Fruit fly (Drosophila melanogaster) whole organism, embryonic: ENCODE data around the gene Cpr92A.

Experiments used
- Asciz ChIP-seq: fragments of 200-800 bp; sonication (Bioruptor generic); optimal IDR thresholded peaks from 2 replicates; lab custom pipeline; 2017; ENCODE audit warnings: missing biosample characterization, mild to moderate bottlenecking, missing genetic modification characterization, missing genetic modification reagents
- CG10366 ChIP-seq: fragments of 200-800 bp; sonication (Bioruptor generic); IDR thresholded peaks from 2 replicates; pipeline ENCODE4 v1.3.6; 2022; ENCODE audit warnings: missing biosample characterization, missing genetic modification characterization
- CG10543 ChIP-seq: fragments of 200-800 bp; sonication (Bioruptor generic); optimal IDR thresholded peaks from 3 replicates; lab custom pipeline; 2017; ENCODE audit warnings: missing biosample characterization, mild to moderate bottlenecking, missing genetic modification characterization, moderate library complexity
- CG11696 ChIP-seq: fragments of 200-800 bp; sonication (Bioruptor generic); IDR thresholded peaks from 2 replicates; pipeline ENCODE4 v1.3.6; 2022; ENCODE audit warnings: missing biosample characterization, missing genetic modification characterization
- CG12155 ChIP-seq: fragments of 200-800 bp; sonication (Bioruptor generic); optimal IDR thresholded peaks from 3 replicates; lab custom pipeline; 2016; ENCODE audit warnings: missing biosample characterization, missing genetic modification characterization
- CG12769 ChIP-seq: fragments of 200-800 bp; sonication (Bioruptor generic); optimal IDR thresholded peaks from 2 replicates; lab custom pipeline; 2019; ENCODE audit warnings: missing biosample characterization, mild to moderate bottlenecking, missing genetic modification characterization, moderate library complexity
- CG13296 ChIP-seq: fragments of 200-800 bp; sonication (Bioruptor generic); optimal IDR thresholded peaks from 3 replicates; lab custom pipeline; 2018; ENCODE audit warnings: missing biosample characterization, mild to moderate bottlenecking, missing genetic modification characterization
- CG13424 ChIP-seq: fragments of 200-800 bp; sonication (Bioruptor generic); optimal IDR thresholded peaks from 2 replicates; lab custom pipeline; 2019; ENCODE audit warnings: missing biosample characterization, mild to moderate bottlenecking, missing genetic modification characterization, moderate library complexity
- CG14014 ChIP-seq: fragments of 200-800 bp; sonication (Bioruptor generic); IDR thresholded peaks from 2 replicates; pipeline ENCODE4 v1.3.6; 2022; ENCODE audit warnings: missing biosample characterization, missing genetic modification characterization
- CG14441 ChIP-seq: fragments of 200-800 bp; sonication (Bioruptor generic); IDR thresholded peaks from 2 replicates; pipeline ENCODE4 v1.3.6; 2022; ENCODE audit warnings: missing biosample characterization, missing genetic modification characterization
- CG17385 ChIP-seq: fragments of 200-800 bp; sonication (Bioruptor generic); optimal IDR thresholded peaks from 3 replicates; lab custom pipeline; 2018; ENCODE audit warnings: missing biosample characterization, mild to moderate bottlenecking, missing genetic modification characterization
- CG2116 ChIP-seq: fragments of 200-800 bp; sonication (Bioruptor generic); optimal IDR thresholded peaks from 3 replicates; lab custom pipeline; 2018; ENCODE audit warnings: missing biosample characterization, mild to moderate bottlenecking, missing genetic modification characterization
- CG6813 ChIP-seq: fragments of 200-800 bp; sonication (Bioruptor generic); optimal IDR thresholded peaks from 2 replicates; lab custom pipeline; 2017; ENCODE audit warnings: missing biosample characterization, missing genetic modification characterization, mild to moderate bottlenecking, moderate library complexity, missing genetic modification reagents
- Doc2 ChIP-seq: fragments of 200-800 bp; sonication (Bioruptor generic); IDR thresholded peaks from 2 replicates; pipeline ENCODE4 v1.3.6; 2022; ENCODE audit warnings: missing biosample characterization, missing genetic modification characterization
- Dp ChIP-seq: fragments of 200-800 bp; sonication (Bioruptor generic); optimal IDR thresholded peaks from 2 replicates; lab custom pipeline; 2018; ENCODE audit warnings: missing biosample characterization, mild to moderate bottlenecking, missing genetic modification characterization, moderate library complexity
- Dref ChIP-seq: fragments of 200-800 bp; sonication (Bioruptor generic); IDR thresholded peaks from 2 replicates; pipeline ENCODE4 v1.3.6; 2022; ENCODE audit warnings: missing biosample characterization, missing genetic modification characterization
- E2f2 ChIP-seq: fragments of 200-800 bp; sonication (Bioruptor generic); IDR thresholded peaks from 2 replicates; pipeline ENCODE4 v1.3.6; 2022; ENCODE audit warnings: missing biosample characterization, missing genetic modification characterization
- Gsc ChIP-seq: fragments of 200-800 bp; sonication (Bioruptor generic); IDR thresholded peaks from 2 replicates; pipeline ENCODE4 v1.3.6; 2022; ENCODE audit warnings: missing biosample characterization, missing genetic modification characterization
- HmgZ ChIP-seq: fragments of 200-800 bp; sonication (Bioruptor generic); optimal IDR thresholded peaks from 2 replicates; lab custom pipeline; 2018; ENCODE audit warnings: missing biosample characterization, mild to moderate bottlenecking, missing genetic modification characterization
- Hsf ChIP-seq: fragments of 200-800 bp; sonication (Bioruptor generic); optimal IDR thresholded peaks from 3 replicates; lab custom pipeline; 2016; ENCODE audit warnings: missing biosample characterization, missing genetic modification characterization
- Lhr ChIP-seq: fragments of 200-800 bp; sonication (Bioruptor generic); optimal IDR thresholded peaks from 3 replicates; lab custom pipeline; 2017; ENCODE audit warnings: mild to moderate bottlenecking, missing biosample characterization, missing genetic modification reagents, missing genetic modification characterization
- Lpt ChIP-seq: fragments of >200 bp; optimal IDR thresholded peaks from 2 replicates; lab custom pipeline; 2018; ENCODE audit warnings: missing biosample characterization, missing genetic modification characterization
- Opbp ChIP-seq: fragments of 200-800 bp; sonication (Bioruptor generic); IDR thresholded peaks from 3 replicates; pipeline ENCODE4 v1.3.6; 2022; ENCODE audit warnings: missing biosample characterization, missing genetic modification characterization; ENCODE audit not compliant: partially characterized antibody
- Pdp1 ChIP-seq, 2 experiments: fragments of 200-800 bp; sonication (Bioruptor generic); optimal IDR thresholded peaks; 3 replicates each; lab custom pipeline; 2016; ENCODE audit warnings: missing biosample characterization in 2 of 2, missing genetic modification characterization in 2 of 2, mild to moderate bottlenecking in 1 of 2, moderate library complexity in 1 of 2
- Sin3A ChIP-seq: fragments of >200 bp; optimal IDR thresholded peaks from 2 replicates; lab custom pipeline; 2018
- Six4 ChIP-seq: fragments of 200-800 bp; sonication (Bioruptor generic); optimal IDR thresholded peaks from 2 replicates; lab custom pipeline; 2016; ENCODE audit warnings: missing biosample characterization, missing genetic modification characterization
- Sry-β ChIP-seq: fragments of 200-800 bp; sonication (Bioruptor generic); optimal IDR thresholded peaks from 2 replicates; lab custom pipeline; 2018; ENCODE audit warnings: missing biosample characterization, mild to moderate bottlenecking, missing genetic modification characterization, moderate library complexity
- YL-1 ChIP-seq: fragments of 200-800 bp; sonication (Bioruptor generic); optimal IDR thresholded peaks from 3 replicates; lab custom pipeline; 2017; ENCODE audit warnings: missing biosample characterization, mild to moderate bottlenecking, missing genetic modification characterization
- ash1 ChIP-seq: fragments of 200-800 bp; sonication (Bioruptor generic); optimal IDR thresholded peaks from 2 replicates; lab custom pipeline; 2018; ENCODE audit warnings: missing biosample characterization, mild to moderate bottlenecking, missing genetic modification characterization
- cg ChIP-seq: fragments of 200-800 bp; sonication (Bioruptor generic); optimal IDR thresholded peaks from 3 replicates; lab custom pipeline; 2019; ENCODE audit warnings: missing biosample characterization, mild to moderate bottlenecking, missing genetic modification characterization, moderate library complexity
- ci ChIP-seq: fragments of 200-800 bp; sonication (Bioruptor generic); IDR thresholded peaks from 3 replicates; pipeline ENCODE4 v1.3.6; 2022; ENCODE audit warnings: missing biosample characterization, missing genetic modification characterization
- croc ChIP-seq: fragments of 200-800 bp; sonication (Bioruptor generic); conservative IDR thresholded peaks from 3 replicates; pipeline ENCODE4 v1.3.6; 2022; ENCODE audit warnings: missing biosample characterization, missing genetic modification characterization
- crol ChIP-seq: fragments of 200-800 bp; sonication (Bioruptor generic); IDR thresholded peaks from 2 replicates; pipeline ENCODE4 v1.3.6; 2022; ENCODE audit warnings: missing biosample characterization, missing genetic modification characterization
- crp ChIP-seq, 2 experiments: fragments of 200-800 bp; sonication (Bioruptor generic); optimal IDR thresholded peaks; 2 replicates in 1 of 2; 3 replicates in 1 of 2; lab custom pipeline; 2017; ENCODE audit warnings: missing biosample characterization in 2 of 2, missing genetic modification characterization in 2 of 2, mild to moderate bottlenecking in 1 of 2, moderate library complexity in 1 of 2
- disco-r ChIP-seq: fragments of 200-800 bp; sonication (Bioruptor generic); optimal IDR thresholded peaks from 2 replicates; lab custom pipeline; 2016; ENCODE audit warnings: missing biosample characterization, missing genetic modification characterization
- dmrt11E ChIP-seq: fragments of 200-800 bp; sonication (Bioruptor generic); optimal IDR thresholded peaks from 3 replicates; lab custom pipeline; 2018; ENCODE audit warnings: missing biosample characterization, mild to moderate bottlenecking, missing genetic modification characterization, moderate library complexity
- grau ChIP-seq: fragments of 200-800 bp; optimal IDR thresholded peaks from 3 replicates; lab custom pipeline; 2019; ENCODE audit warnings: missing biosample characterization, mild to moderate bottlenecking, missing genetic modification characterization, moderate library complexity
- inv ChIP-seq: fragments of 200-800 bp; sonication (Bioruptor generic); IDR thresholded peaks from 2 replicates; pipeline ENCODE4 v1.3.6; 2022; ENCODE audit warnings: missing biosample characterization, missing genetic modification characterization; ENCODE audit not compliant: partially characterized antibody
- kah ChIP-seq: fragments of 200-800 bp; sonication (Bioruptor generic); optimal IDR thresholded peaks from 2 replicates; lab custom pipeline; 2018; ENCODE audit warnings: missing biosample characterization, mild to moderate bottlenecking, missing genetic modification characterization
- mam ChIP-seq: fragments of 200-800 bp; sonication (Bioruptor generic); optimal IDR thresholded peaks from 3 replicates; lab custom pipeline; 2016; ENCODE audit warnings: missing biosample characterization, missing genetic modification characterization
- pb ChIP-seq: fragments of 200-800 bp; sonication (Bioruptor generic); optimal IDR thresholded peaks from 3 replicates; lab custom pipeline; 2016; ENCODE audit warnings: missing biosample characterization, missing genetic modification characterization
- rib ChIP-seq: fragments of 200-800 bp; sonication (Bioruptor generic); IDR thresholded peaks from 2 replicates; pipeline ENCODE4 v1.3.6; 2022; ENCODE audit warnings: missing biosample characterization, missing genetic modification characterization
- seq ChIP-seq: fragments of 200-800 bp; sonication (Bioruptor generic); IDR thresholded peaks from 2 replicates; pipeline ENCODE4 v1.3.6; 2022; ENCODE audit warnings: missing biosample characterization, missing genetic modification characterization
- sug ChIP-seq: fragments of 200-800 bp; optimal IDR thresholded peaks from 2 replicates; lab custom pipeline; 2019; ENCODE audit warnings: missing biosample characterization, mild to moderate bottlenecking, missing genetic modification characterization, moderate library complexity
- tio ChIP-seq: fragments of 200-800 bp; sonication (Bioruptor generic); optimal IDR thresholded peaks from 2 replicates; lab custom pipeline; 2017; ENCODE audit warnings: missing biosample characterization, missing genetic modification characterization, inconsistent platforms
- ttk ChIP-seq: fragments of 200-800 bp; sonication (Bioruptor generic); IDR thresholded peaks from 2 replicates; pipeline ENCODE4 v2.1.2; 2022; ENCODE audit warnings: missing biosample characterization, missing genetic modification characterization
- vfl ChIP-seq: fragments of 200-800 bp; sonication (Bioruptor generic); optimal IDR thresholded peaks from 2 replicates; lab custom pipeline; 2016; ENCODE audit warnings: missing biosample characterization, missing genetic modification characterization

Gene Cpr92A

DNA sequence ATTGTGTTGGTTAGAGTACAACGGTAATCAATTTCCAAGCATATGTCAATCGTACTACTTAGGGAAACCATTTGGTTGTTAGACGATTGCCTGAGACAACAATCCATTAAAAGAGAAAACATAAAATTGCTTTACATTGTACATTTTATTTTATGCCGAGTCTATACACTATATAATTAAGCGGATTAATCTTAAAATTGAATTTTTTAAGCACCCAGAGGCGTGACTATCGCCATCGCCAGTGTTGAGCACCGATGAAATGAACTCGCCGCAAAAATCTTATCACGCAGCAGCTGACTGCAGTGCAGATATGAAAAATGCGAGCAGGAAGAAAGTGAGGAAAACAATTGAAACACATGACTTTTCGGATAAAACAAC is 44.1 kb upstream of the Cpr92A start (continued):
- TF ChIP-seq Gsc (GFP tag; lab: Robert Waterston, UW) (no peak), disco-r (GFP tag; lab: Kevin White, UChicago) (no peak), ttk (GFP tag; lab: Robert Waterston, UW) (no peak), crp (GFP tag; optimal IDR thresholded peaks at IDR 0.05; lab: Kevin White, UChicago) (peak; percentile 19 to 79), CG14441 (GFP tag; lab: Robert Waterston, UW) (no peak), Sry-β (GFP tag; lab: Kevin White, UChicago) (no peak), CG13424 (tag; lab: Kevin White, UChicago) (no peak), CG10543 (GFP tag; lab: Kevin White, UChicago) (no peak), dmrt11E (tag; lab: Kevin White, UChicago) (no peak), vfl (no peak), ash1 (GFP tag; lab: Kevin White, UChicago) (no peak), Lhr (GFP tag; lab: Kevin White, UChicago) (peak; percentile 1), tio (GFP tag; lab: Kevin White, UChicago) (no peak), Pdp1 (GFP tag; optimal IDR thresholded peaks at IDR 0.05; lab: Kevin White, UChicago) (peak in 1 of 2 experiments; percentile 7), kah (no peak), sug (tag; lab: Kevin White, UChicago) (no peak), CG14014 (GFP tag; lab: Robert Waterston, UW) (0 out of 2 replicates have a peak, but pooled peaks have one; percentile 21), Doc2 (GFP tag; lab: Robert Waterston, UW) (no peak)

DNA sequence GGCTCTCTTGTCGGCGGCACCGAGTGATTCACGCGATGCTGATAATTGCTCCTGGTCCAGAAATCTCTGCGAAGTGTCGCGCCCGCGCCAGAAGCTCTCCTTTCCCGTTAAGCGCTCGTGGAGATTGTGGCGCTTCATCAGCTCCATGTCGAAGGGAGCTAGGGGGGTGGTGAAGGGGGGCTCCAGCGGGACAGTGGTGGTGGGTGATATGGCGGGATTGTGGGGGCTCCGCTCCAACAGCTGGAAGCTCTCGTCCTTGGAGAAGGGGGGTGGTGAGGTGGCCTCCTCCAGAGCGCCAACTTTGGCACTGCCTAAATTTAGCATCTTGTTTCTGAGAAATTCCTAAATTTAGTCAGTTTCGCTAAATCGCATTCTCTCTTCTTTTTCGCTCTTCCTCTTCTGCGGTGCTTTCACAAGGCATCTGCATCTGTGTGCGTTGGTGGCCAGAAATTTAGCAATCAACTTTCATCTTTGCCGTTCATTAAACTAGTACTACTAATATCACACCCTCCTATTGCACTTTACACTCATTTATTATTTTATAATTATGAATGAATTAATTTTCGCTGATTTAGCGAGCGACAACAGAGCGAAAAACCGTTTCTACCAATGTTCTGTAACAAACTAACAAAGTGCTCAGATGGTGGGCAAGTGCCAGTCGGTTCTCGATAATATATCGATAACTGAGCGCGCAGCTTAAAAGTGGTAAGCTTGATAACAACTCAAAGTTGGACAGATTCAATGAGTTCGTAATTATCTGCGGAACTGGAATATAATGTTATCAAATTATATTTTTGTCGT is 43.5 kb upstream of the Cpr92A start, which contains the start of gene subdued:
Gene subdued, minus strand, starts transcription at position 631 of the 801 bp plus-strand sequence.
- TF ChIP-seq inv (GFP tag; lab: Robert Waterston, UW): peak; percentile 30; the same call in 1 of the 2 replicates
- TF ChIP-seq CG11696 (GFP tag; lab: Robert Waterston, UW): no peak
- TF ChIP-seq Six4 (GFP tag; lab: Kevin White, UChicago): no peak
- peak; percentile 83 for TF ChIP-seq CG17385 (GFP tag; lab: Kevin White, UChicago)
- TF ChIP-seq HmgZ (tag; lab: Kevin White, UChicago): no peak
- no peak for TF ChIP-seq CG14441 (GFP tag; lab: Robert Waterston, UW)
- peak; percentile 7 for TF ChIP-seq Sin3A (lab: Kevin White, UChicago)
- TF ChIP-seq grau: no peak
- peak; percentile 57; the same call in 1 of the 3 replicates for TF ChIP-seq ci (GFP tag; lab: Robert Waterston, UW)
- peak; percentile 19; the same call in 2 of the 3 replicates for TF ChIP-seq Opbp (GFP tag; lab: Robert Waterston, UW)
- TF ChIP-seq seq (GFP tag; lab: Robert Waterston, UW): 0 out of 2 replicates have a peak, but pooled peaks have one; percentile 24
- peak; percentile 74 for TF ChIP-seq CG12769 (tag; lab: Kevin White, UChicago)
- peak; percentile 29; the same call in 1 of the 2 replicates for TF ChIP-seq rib (GFP tag; lab: Robert Waterston, UW)
- TF ChIP-seq sug (tag; lab: Kevin White, UChicago): peak; percentile 32
- no peak for TF ChIP-seq CG12155 (GFP tag; lab: Kevin White, UChicago)
- TF ChIP-seq cg: peak; percentile 55
- 0 out of 3 replicates have a peak, but pooled peaks have one; percentile 8 for TF ChIP-seq croc (GFP tag; lab: Robert Waterston, UW)
- peak; percentile 91 for TF ChIP-seq crol (GFP tag; lab: Robert Waterston, UW)
- no peak for TF ChIP-seq Asciz (GFP tag; lab: Kevin White, UChicago)
- TF ChIP-seq E2f2 (GFP tag; lab: Robert Waterston, UW): peak; percentile 90
- TF ChIP-seq CG6813: peak; percentile 4
- TF ChIP-seq mam (GFP tag; lab: Kevin White, UChicago): no peak
- TF ChIP-seq Hsf (GFP tag; lab: Kevin White, UChicago): no peak
- no peak for TF ChIP-seq pb (GFP tag; lab: Kevin White, UChicago)
- TF ChIP-seq Lpt: no peak
- peak; percentile 89 for TF ChIP-seq Dp (GFP tag; lab: Kevin White, UChicago)
- no peak for TF ChIP-seq CG13296 (GFP tag; lab: Kevin White, UChicago)
- TF ChIP-seq CG2116 (GFP tag; lab: Kevin White, UChicago): peak; percentile 71
- peak; percentile 75 for TF ChIP-seq Dref
- TF ChIP-seq CG10366 (GFP tag; lab: Robert Waterston, UW): no peak
- TF ChIP-seq YL-1: peak; percentile 15
